Worm (Caenorhabditis elegans): ENCODE data around the gene F01D4.8.
A peak's percentile ranks its signal among the peaks of the same experiment; 100 is the strongest.

DNA sequence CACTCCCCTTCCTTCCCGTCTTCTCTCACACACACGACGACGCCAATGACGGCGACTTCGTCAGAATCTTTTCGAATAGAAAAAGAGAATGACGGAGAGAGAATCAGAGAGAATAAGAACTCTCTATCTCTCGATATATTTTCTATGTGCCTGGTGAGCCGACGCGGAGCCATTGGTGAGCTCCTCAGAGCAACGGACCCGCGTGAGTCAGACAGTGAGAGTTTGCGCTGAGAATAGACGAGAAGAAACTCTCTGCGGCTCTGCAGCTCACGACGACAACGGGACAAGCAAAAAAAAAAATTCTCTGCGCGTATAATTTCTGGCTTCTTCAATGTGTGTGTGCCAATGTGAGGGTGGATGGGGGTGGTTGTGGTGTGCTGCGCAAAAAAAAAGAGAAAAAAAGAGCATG is 47.1 kb upstream of the F01D4.8 start:
- TF ChIP-seq pha-4 (tag; optimal IDR thresholded peaks at IDR 0.05) (no peak), nhr-12 (tag; optimal IDR thresholded peaks at IDR 0.05) (no peak), lin-13 (tag; optimal IDR thresholded peaks at IDR 0.05) (no peak), sem-2 (GFP tag; optimal IDR thresholded peaks at IDR 0.05) (no peak), M03D4.4 (tag; optimal IDR thresholded peaks at IDR 0.05) (no peak), mep-1 (tag; optimal IDR thresholded peaks at IDR 0.05) (peak; percentile 7), ces-1 (GFP tag; optimal IDR thresholded peaks at IDR 0.05) (peak; percentile 22), nhr-2 (tag; optimal IDR thresholded peaks at IDR 0.05) (no peak)
